Worm (Caenorhabditis elegans) whole organism, L4 larva: ENCODE measurements around the gene tre-4.

Source experiments
- F10B5.3 ChIP-seq: sonication (generic microtip); optimal IDR thresholded peaks from 2 replicates; lab custom pipeline; 2016; ENCODE audit warnings: mild to moderate bottlenecking, missing genetic modification characterization, missing compliant biosample characterization
- F49E8.2 ChIP-seq: sonication (generic microtip); optimal IDR thresholded peaks from 2 replicates; lab custom pipeline; 2016; ENCODE audit warnings: missing compliant biosample characterization, mild to moderate bottlenecking, missing genetic modification characterization, borderline replicate concordance
- Y5F2A.4 ChIP-seq: fragments of 200-800 bp; sonication (Bioruptor generic); optimal IDR thresholded peaks from 2 replicates; lab custom pipeline; 2018; ENCODE audit warnings: mild to moderate bottlenecking, missing genetic modification characterization, missing compliant biosample characterization
- ZK337.2 ChIP-seq: fragments of 200-800 bp; sonication (Bioruptor generic); IDR thresholded peaks from 2 replicates; pipeline ENCODE4 v1.3.6; 2022; ENCODE audit warnings: missing genetic modification reagents, missing genetic modification characterization, missing compliant biosample characterization
- aha-1 ChIP-seq: fragments of 150-350 bp; peaks from one replicate; lab custom pipeline; 2014; ENCODE audit warnings: missing biosample characterization, missing genetic modification characterization
- aly-2 ChIP-seq: sonication (generic microtip); optimal IDR thresholded peaks from 2 replicates; lab custom pipeline; 2018; ENCODE audit warnings: missing biosample characterization, missing genetic modification characterization
- arid-1 ChIP-seq: fragments of 200-800 bp; sonication (Bioruptor generic); conservative IDR thresholded peaks from 2 replicates; pipeline ENCODE4 v1.3.6; 2022; ENCODE audit warnings: missing genetic modification reagents, missing genetic modification characterization, missing compliant biosample characterization
- attf-4 ChIP-seq: sonication (generic microtip); optimal IDR thresholded peaks from 3 replicates; lab custom pipeline; 2017; ENCODE audit warnings: missing biosample characterization, missing genetic modification characterization
- ceh-20 ChIP-seq: fragments of 200-800 bp; sonication (Bioruptor generic); IDR thresholded peaks from 2 replicates; pipeline ENCODE4 v1.3.6; 2022; ENCODE audit warnings: missing genetic modification reagents, missing genetic modification characterization, missing compliant biosample characterization
- ceh-32 ChIP-seq: sonication (generic microtip); optimal IDR thresholded peaks from 2 replicates; lab custom pipeline; 2016; ENCODE audit warnings: mild to moderate bottlenecking, missing genetic modification characterization, missing compliant biosample characterization; ENCODE audit not compliant: poor library complexity
- ceh-44 ChIP-seq: fragments of 200-800 bp; sonication (Bioruptor generic); IDR thresholded peaks from 2 replicates; pipeline ENCODE4 v1.3.6; 2022; ENCODE audit warnings: missing genetic modification reagents, missing genetic modification characterization, missing compliant biosample characterization
- ceh-62 ChIP-seq: sonication (generic microtip); optimal IDR thresholded peaks from 2 replicates; lab custom pipeline; 2017; ENCODE audit warnings: missing biosample characterization, missing genetic modification characterization
- ceh-82 ChIP-seq: sonication (generic microtip); optimal IDR thresholded peaks from 2 replicates; lab custom pipeline; 2017; ENCODE audit warnings: missing biosample characterization, missing genetic modification characterization
- ces-1 ChIP-seq: fragments of 150-350 bp; sonication (generic microtip); optimal IDR thresholded peaks from 4 replicates; lab custom pipeline; 2014; ENCODE audit warnings: missing biosample characterization, missing genetic modification reagents, missing genetic modification characterization
- ctbp-1 ChIP-seq: fragments of 200-800 bp; sonication (Bioruptor generic); IDR thresholded peaks from 2 replicates; pipeline ENCODE4 v1.3.6; 2022; ENCODE audit warnings: missing genetic modification reagents, missing genetic modification characterization, missing compliant biosample characterization
- daf-8 ChIP-seq: fragments of 200-800 bp; sonication (Bioruptor generic); IDR thresholded peaks from 2 replicates; pipeline ENCODE4 v1.3.6; 2022; ENCODE audit warnings: missing genetic modification characterization, missing compliant biosample characterization
- dmd-6 ChIP-seq: fragments of 200-800 bp; sonication (Bioruptor generic); IDR thresholded peaks from 2 replicates; pipeline ENCODE4 v1.3.6; 2022; ENCODE audit warnings: missing genetic modification reagents, missing genetic modification characterization, missing compliant biosample characterization
- dmd-8 ChIP-seq: fragments of 200-800 bp; sonication (Bioruptor generic); IDR thresholded peaks from 2 replicates; pipeline ENCODE4 v1.3.6; 2022; ENCODE audit warnings: missing genetic modification characterization, missing compliant biosample characterization
- dve-1 ChIP-seq: sonication (generic microtip); optimal IDR thresholded peaks from 2 replicates; lab custom pipeline; 2017; ENCODE audit warnings: antibody characterized with exemption, mild to moderate bottlenecking, missing genetic modification characterization, missing compliant biosample characterization; ENCODE audit not compliant: insufficient read depth
- egl-27 ChIP-seq: sonication (generic microtip); optimal IDR thresholded peaks from 3 replicates; lab custom pipeline; 2017; ENCODE audit warnings: missing biosample characterization, missing genetic modification reagents, missing genetic modification characterization
- fkh-10 ChIP-seq: fragments of 150-350 bp; optimal IDR thresholded peaks from 2 replicates; lab custom pipeline; 2014; ENCODE audit warnings: missing biosample characterization, missing genetic modification reagents, missing genetic modification characterization
- fos-1 ChIP-seq: fragments of 150-350 bp; optimal IDR thresholded peaks from 2 replicates; lab custom pipeline; 2014; ENCODE audit warnings: missing biosample characterization, missing genetic modification characterization
- gei-8 ChIP-seq: fragments of 200-800 bp; sonication (Bioruptor generic); optimal IDR thresholded peaks from 2 replicates; lab custom pipeline; 2018; ENCODE audit warnings: mild to moderate bottlenecking, missing genetic modification characterization, missing compliant biosample characterization
- hmg-1.1 ChIP-seq: fragments of 200-800 bp; sonication (Bioruptor generic); IDR thresholded peaks from 2 replicates; pipeline ENCODE4 v1.3.6; 2022; ENCODE audit warnings: missing genetic modification reagents, missing genetic modification characterization, missing compliant biosample characterization
- lin-1 ChIP-seq: fragments of 200-800 bp; sonication (Bioruptor generic); IDR thresholded peaks from 2 replicates; pipeline ENCODE4 v1.3.6; 2022; ENCODE audit warnings: missing genetic modification reagents, missing genetic modification characterization, missing compliant biosample characterization
- lin-15B ChIP-seq: fragments of 150-350 bp; sonication (generic microtip); optimal IDR thresholded peaks from 3 replicates; lab custom pipeline; 2014; ENCODE audit warnings: missing biosample characterization, missing genetic modification characterization
- lir-3 ChIP-seq: sonication (generic microtip); optimal IDR thresholded peaks from 2 replicates; lab custom pipeline; 2016; ENCODE audit warnings: mild to moderate bottlenecking, missing genetic modification characterization, missing compliant biosample characterization
- lsy-2 ChIP-seq, 2 experiments: fragments of 150-350 bp in 1 of 2; sonication (generic microtip) in 1 of 2; optimal IDR thresholded peaks; 2 replicates each; lab custom pipeline; 2014 to 2017; ENCODE audit warnings: missing biosample characterization in 2 of 2, missing genetic modification characterization in 2 of 2
- madf-5 ChIP-seq, 2 experiments: fragments of 200-800 bp; sonication (Bioruptor generic); IDR thresholded peaks; 2 replicates each; pipeline ENCODE4 v1.3.6; 2022; ENCODE audit warnings: missing compliant biosample characterization in 2 of 2, missing genetic modification characterization in 2 of 2
- madf-9 ChIP-seq: fragments of 200-800 bp; sonication (Bioruptor generic); conservative IDR thresholded peaks from 2 replicates; pipeline ENCODE4 v1.3.6; 2022; ENCODE audit warnings: missing genetic modification reagents, missing genetic modification characterization, missing compliant biosample characterization
- mdl-1 ChIP-seq, 2 experiments: fragments of 150-350 bp in 1 of 2; sonication (generic microtip) in 1 of 2; optimal IDR thresholded peaks; 2 replicates each; lab custom pipeline; 2014 to 2017; ENCODE audit warnings: missing biosample characterization in 2 of 2, missing genetic modification characterization in 2 of 2
- mep-1 ChIP-seq: fragments of 150-350 bp; sonication (generic microtip); optimal IDR thresholded peaks from 3 replicates; lab custom pipeline; 2014; ENCODE audit warnings: missing biosample characterization, missing genetic modification characterization
- mes-2 ChIP-seq: sonication (generic microtip); optimal IDR thresholded peaks from 2 replicates; lab custom pipeline; 2016; ENCODE audit warnings: missing genotype, mild to moderate bottlenecking, missing genetic modification characterization, missing compliant biosample characterization; ENCODE audit not compliant: poor library complexity, severe bottlenecking
- mxl-2 ChIP-seq: fragments of 200-800 bp; sonication (Bioruptor generic); conservative IDR thresholded peaks from 2 replicates; pipeline ENCODE4 v1.3.6; 2022; ENCODE audit warnings: missing genetic modification reagents, missing genetic modification characterization, missing compliant biosample characterization
- nhr-10 ChIP-seq: fragments of 150-350 bp; optimal IDR thresholded peaks from 2 replicates; lab custom pipeline; 2014; ENCODE audit warnings: missing biosample characterization, missing genetic modification characterization
- nhr-102 ChIP-seq: sonication (generic microtip); optimal IDR thresholded peaks from 2 replicates; lab custom pipeline; 2016; ENCODE audit warnings: mild to moderate bottlenecking, missing genetic modification characterization, moderate library complexity, missing compliant biosample characterization
- nhr-11 ChIP-seq: fragments of 150-350 bp; optimal IDR thresholded peaks from 2 replicates; lab custom pipeline; 2014; ENCODE audit warnings: missing biosample characterization, missing genetic modification characterization
- nhr-237 ChIP-seq: sonication (generic microtip); optimal IDR thresholded peaks from 2 replicates; lab custom pipeline; 2017; ENCODE audit warnings: missing biosample characterization, missing genetic modification characterization
- nhr-25 ChIP-seq: sonication (generic microtip); optimal IDR thresholded peaks from 2 replicates; lab custom pipeline; 2017; ENCODE audit warnings: missing genetic modification characterization, mild to moderate bottlenecking, missing compliant biosample characterization, antibody characterized with exemption, moderate library complexity, borderline replicate concordance; ENCODE audit not compliant: insufficient read depth
- nhr-41 ChIP-seq: fragments of 200-800 bp; sonication (Bioruptor generic); IDR thresholded peaks from 2 replicates; pipeline ENCODE4 v1.3.6; 2022; ENCODE audit warnings: missing genetic modification reagents, missing genetic modification characterization, missing compliant biosample characterization
- nhr-42 ChIP-seq: fragments of 200-800 bp; sonication (Bioruptor generic); IDR thresholded peaks from 2 replicates; pipeline ENCODE4 v1.3.6; 2022; ENCODE audit warnings: missing genetic modification characterization, missing compliant biosample characterization
- nhr-6 ChIP-seq: fragments of 150-350 bp; optimal IDR thresholded peaks from 2 replicates; lab custom pipeline; 2014; ENCODE audit warnings: missing biosample characterization, missing genetic modification characterization
- sdz-12 ChIP-seq: fragments of 200-800 bp; sonication (Bioruptor generic); optimal IDR thresholded peaks from 2 replicates; lab custom pipeline; 2018; ENCODE audit warnings: mild to moderate bottlenecking, missing genetic modification characterization, missing compliant biosample characterization
- snpc-1.2 ChIP-seq: fragments of 200-800 bp; sonication (Bioruptor generic); IDR thresholded peaks from 2 replicates; pipeline ENCODE4 v1.3.6; 2022; ENCODE audit warnings: missing genetic modification reagents, missing genetic modification characterization, missing compliant biosample characterization
- spr-3 ChIP-seq: fragments of 200-800 bp; sonication (Bioruptor generic); optimal IDR thresholded peaks from 2 replicates; lab custom pipeline; 2018; ENCODE audit warnings: mild to moderate bottlenecking, missing genetic modification characterization, missing compliant biosample characterization
- tag-97 ChIP-seq: fragments of 200-800 bp; sonication (Bioruptor generic); IDR thresholded peaks from 2 replicates; pipeline ENCODE4 v1.3.6; 2022; ENCODE audit warnings: missing genetic modification characterization, missing compliant biosample characterization
- unc-39 ChIP-seq: sonication (generic microtip); optimal IDR thresholded peaks from 2 replicates; lab custom pipeline; 2017; ENCODE audit warnings: missing biosample characterization, missing genetic modification characterization
- vab-7 ChIP-seq: fragments of 200-800 bp; sonication (Bioruptor generic); IDR thresholded peaks from 2 replicates; pipeline ENCODE4 v1.3.6; 2022; ENCODE audit warnings: missing genetic modification reagents, missing genetic modification characterization, missing compliant biosample characterization
- zfp-2 ChIP-seq: sonication (generic microtip); optimal IDR thresholded peaks from 2 replicates; lab custom pipeline; 2016; ENCODE audit warnings: mild to moderate bottlenecking, missing genetic modification characterization, missing compliant biosample characterization
- zfp-3 ChIP-seq: fragments of 200-800 bp; sonication (Bioruptor generic); conservative IDR thresholded peaks from 2 replicates; pipeline ENCODE4 v1.3.6; 2022; ENCODE audit warnings: missing genetic modification reagents, missing genetic modification characterization, missing compliant biosample characterization
- ztf-11 ChIP-seq: fragments of 150-350 bp; optimal IDR thresholded peaks from 2 replicates; lab custom pipeline; 2014; ENCODE audit warnings: missing biosample characterization, missing genetic modification characterization

The tre-4 gene

DNA sequence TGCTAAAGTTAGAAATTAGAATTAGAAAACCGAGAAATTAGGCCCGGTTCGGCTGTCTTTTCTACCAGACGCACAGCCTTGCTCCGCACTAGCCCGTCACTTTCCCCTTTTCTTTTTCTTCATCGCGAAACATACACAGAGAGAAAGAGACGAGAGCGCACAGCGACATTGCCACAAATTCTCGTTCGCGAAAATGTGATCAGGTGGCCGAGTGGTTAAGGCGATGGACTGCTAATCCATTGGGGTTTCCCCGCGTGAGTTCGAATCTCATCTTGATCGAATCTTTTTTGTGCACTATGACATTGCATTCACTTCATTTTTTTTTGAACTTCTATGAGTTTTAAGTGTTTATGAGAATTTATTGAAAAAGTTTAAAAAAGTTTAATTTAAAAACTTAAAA lies 29.5 kb upstream of the tre-4 start:
- TF ChIP-seq ceh-62 (tag; lab: Kevin White, UChicago) (no peak), fos-1 (no peak), lin-1 (GFP tag; lab: Robert Waterston, UW) (no peak), zfp-2 (no peak), lin-15B (no peak), snpc-1.2 (GFP tag; lab: Robert Waterston, UW) (peak; percentile 81), mdl-1 (tag; optimal IDR thresholded peaks at IDR 0.05; lab: Kevin White, UChicago) (peak in 1 of 2 experiments; percentile 29), ztf-11 (tag; lab: Kevin White, UChicago) (no peak), zfp-3 (GFP tag; lab: Robert Waterston, UW) (peak; percentile 37; the same call in 1 of the 2 replicates), F10B5.3 (tag; lab: Kevin White, UChicago) (no peak), dve-1 (tag; lab: Kevin White, UChicago) (peak; percentile 38), ces-1 (GFP tag; lab: Kevin White, UChicago) (no peak), ctbp-1 (0 out of 2 replicates have a peak, but pooled peaks have one; percentile 14), tag-97 (no peak), madf-9 (GFP tag; lab: Robert Waterston, UW) (peak; percentile 75), mep-1 (no peak), arid-1 (GFP tag; lab: Robert Waterston, UW) (0 out of 2 replicates have a peak, but pooled peaks have one; percentile 53), ceh-44 (0 out of 2 replicates have a peak, but pooled peaks have one; percentile 40), daf-8 (GFP tag; lab: Robert Waterston, UW) (no peak), sdz-12 (GFP tag; lab: Kevin White, UChicago) (no peak), nhr-6 (tag; lab: Kevin White, UChicago) (peak; percentile 16), F49E8.2 (tag; lab: Kevin White, UChicago) (no peak), nhr-10 (tag; lab: Kevin White, UChicago) (no peak), madf-5 (GFP tag; IDR thresholded peaks at IDR 0.05; lab: Robert Waterston, UW) (0 out of 4 replicates have a peak, but pooled peaks of 1 of the 2 experiments have one; percentile 39), nhr-41 (GFP tag; lab: Robert Waterston, UW) (no peak), ceh-32 (tag; lab: Kevin White, UChicago) (no peak), attf-4 (tag; lab: Kevin White, UChicago) (no peak), fkh-10 (GFP tag; lab: Kevin White, UChicago) (peak; percentile 32), nhr-102 (tag; lab: Kevin White, UChicago) (peak; percentile 56), aly-2 (tag; lab: Kevin White, UChicago) (no peak), nhr-237 (tag; lab: Kevin White, UChicago) (no peak), spr-3 (GFP tag; lab: Kevin White, UChicago) (no peak), mes-2 (tag; lab: Kevin White, UChicago) (peak; percentile 79), Y5F2A.4 (GFP tag; lab: Kevin White, UChicago) (no peak), ZK337.2 (peak; percentile 63), gei-8 (no peak), unc-39 (tag; lab: Kevin White, UChicago) (no peak), nhr-42 (GFP tag; lab: Robert Waterston, UW) (0 out of 2 replicates have a peak, but pooled peaks have one; percentile 67), nhr-11 (tag; lab: Kevin White, UChicago) (no peak), dmd-8 (0 out of 2 replicates have a peak, but pooled peaks have one; percentile 61), aha-1 (tag; lab: Kevin White, UChicago) (no peak), nhr-25 (no peak), lir-3 (tag; lab: Kevin White, UChicago) (no peak), mxl-2 (GFP tag; lab: Robert Waterston, UW) (0 out of 2 replicates have a peak, but pooled peaks have one; percentile 11), ceh-82 (no peak), egl-27 (tag; lab: Kevin White, UChicago) (no peak), dmd-6 (peak; percentile 65), lsy-2 (tag; optimal IDR thresholded peaks at IDR 0.05; lab: Kevin White, UChicago) (no peak), hmg-1.1 (GFP tag; lab: Robert Waterston, UW) (peak; percentile 89), ceh-20 (GFP tag; lab: Robert Waterston, UW) (peak; percentile 62; the same call in 1 of the 2 replicates), vab-7 (GFP tag; lab: Robert Waterston, UW) (peak; percentile 77)
